Worm (Caenorhabditis elegans): ENCODE results near the gene ptr-8.
A peak's percentile ranks its signal among the peaks of the same experiment; 100 is the strongest.

ptr-8 gene

ce11 chrII:10930678-10931650 is 41.9 kb downstream of the ptr-8 start (continued):
- TF ChIP-seq madf-9 (GFP tag; conservative IDR thresholded peaks at IDR 0.05) (no peak), dmd-8 (GFP tag; IDR thresholded peaks at IDR 0.05) (no peak)

- TF ChIP-seq lim-7 (GFP tag; IDR thresholded peaks at IDR 0.05) (no peak), hmg-1.1 (GFP tag; IDR thresholded peaks at IDR 0.05) (no peak), F37D6.2 (tag; optimal IDR thresholded peaks at IDR 0.05) (no peak), hlh-11 (tag; optimal IDR thresholded peaks at IDR 0.05) (no peak), nhr-11 (tag; optimal IDR thresholded peaks at IDR 0.05) (no peak), nhr-25 (tag; optimal IDR thresholded peaks at IDR 0.05; ENCODE audit: borderline replicate concordance, insufficient read depth) (no peak), daf-19 (GFP tag; conservative IDR thresholded peaks at IDR 0.05) (no peak), ceh-32 (tag; optimal IDR thresholded peaks at IDR 0.05; ENCODE audit: poor library complexity) (no peak), fkh-10 (GFP tag; optimal IDR thresholded peaks at IDR 0.05) (no peak), F49E8.2 (tag; optimal IDR thresholded peaks at IDR 0.05; ENCODE audit: borderline replicate concordance) (no peak), zfp-2 (tag; optimal IDR thresholded peaks at IDR 0.05) (no peak), lin-1 (GFP tag; IDR thresholded peaks at IDR 0.05) (no peak), nhr-76 (tag; optimal IDR thresholded peaks at IDR 0.05) (no peak)
These were observed 43.2 kb downstream of the ptr-8 start for ce11 chrII:10932305-10932704.

DNA sequence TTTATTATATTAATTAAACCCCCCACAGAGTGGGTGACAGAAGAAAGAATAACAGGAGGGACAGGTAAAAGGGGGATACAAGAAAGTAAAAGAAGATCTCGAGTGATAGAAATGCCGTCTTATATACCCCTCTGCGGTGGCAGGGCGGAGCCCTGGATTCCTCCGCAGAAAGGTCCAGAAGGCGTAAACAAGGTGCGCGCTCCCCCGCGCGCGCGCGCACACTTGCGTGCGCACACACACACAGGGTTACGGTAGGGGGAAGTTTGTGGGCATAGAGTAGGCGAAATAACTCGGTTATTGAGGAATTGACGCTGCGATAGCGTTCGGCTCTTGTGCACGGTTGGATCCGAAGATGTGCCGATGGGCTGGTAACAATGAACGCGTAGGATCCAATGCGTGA is 43.6 kb downstream of the ptr-8 start:
- TF ChIP-seq set-16 (GFP tag; IDR thresholded peaks at IDR 0.05) (peak; percentile 96), egl-43 (GFP tag; IDR thresholded peaks at IDR 0.05) (peak; percentile 62; the same call in 1 of the 2 replicates), Y48G9A.11 (GFP tag; IDR thresholded peaks at IDR 0.05) (0 out of 2 replicates have a peak, but pooled peaks have one; percentile 6)

DNA sequence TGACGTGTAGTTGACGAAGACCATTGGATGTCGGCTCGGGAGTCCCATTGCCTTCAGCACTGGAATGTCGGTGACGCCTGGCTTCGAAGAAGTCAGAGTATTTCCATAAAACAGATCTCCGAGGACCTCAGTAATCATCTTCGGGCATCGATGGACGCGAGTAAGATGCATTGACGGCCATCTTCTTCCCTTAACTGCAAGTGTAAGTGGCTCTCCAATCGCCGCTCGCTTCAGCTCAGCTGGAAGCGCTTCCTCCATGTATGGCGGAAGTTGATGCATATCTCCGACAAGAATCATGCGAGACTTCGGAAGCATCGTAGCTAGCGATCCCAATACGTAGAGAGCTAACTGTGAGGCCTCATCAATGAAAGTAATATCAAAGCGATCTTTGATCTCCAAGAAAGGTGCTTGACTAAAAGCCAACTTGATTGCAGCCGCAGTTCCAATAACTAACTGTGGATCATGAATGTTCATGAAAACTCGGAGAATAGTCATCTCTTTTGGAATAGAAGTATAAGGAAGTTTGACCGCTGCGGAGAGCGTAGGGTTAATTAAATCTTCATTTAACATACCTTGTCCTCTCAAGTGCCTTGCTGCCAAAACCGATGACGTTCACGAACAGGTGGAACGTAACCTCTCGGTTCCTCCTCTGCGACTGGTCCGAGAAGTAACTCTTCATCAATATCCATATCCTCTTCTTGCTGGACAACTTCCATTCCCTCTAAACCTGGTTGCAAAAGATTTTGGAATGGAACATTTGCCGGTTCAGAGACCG is 45.1 kb downstream of the ptr-8 start:
- TF ChIP-seq F49E8.2 (tag; optimal IDR thresholded peaks at IDR 0.05; ENCODE audit: borderline replicate concordance) (peak; percentile 25), lin-29 (GFP tag; IDR thresholded peaks at IDR 0.05) (no peak), mdt-29 (GFP tag; IDR thresholded peaks at IDR 0.05) (no peak), aly-2 (tag; optimal IDR thresholded peaks at IDR 0.05) (no peak), F26F4.8 (GFP tag; conservative IDR thresholded peaks at IDR 0.05) (no peak), nhr-77 (tag; optimal IDR thresholded peaks at IDR 0.05) (no peak), ces-1 (GFP tag; optimal IDR thresholded peaks at IDR 0.05) (no peak), dmd-9 (GFP tag; IDR thresholded peaks at IDR 0.05) (no peak), zfp-2 (tag; optimal IDR thresholded peaks at IDR 0.05) (no peak), lin-15B (tag; optimal IDR thresholded peaks at IDR 0.05) (no peak), nhr-28 (tag; optimal IDR thresholded peaks at IDR 0.05) (no peak), nhr-10 (tag; optimal IDR thresholded peaks at IDR 0.05) (no peak), ztf-11 (tag; optimal IDR thresholded peaks at IDR 0.05) (no peak), ceh-32 (tag; optimal IDR thresholded peaks at IDR 0.05; ENCODE audit: poor library complexity) (no peak), lin-38 (GFP tag; IDR thresholded peaks at IDR 0.05) (peak; percentile 60), spr-3 (GFP tag; optimal IDR thresholded peaks at IDR 0.05) (no peak), mep-1 (tag; optimal IDR thresholded peaks at IDR 0.05) (no peak), lin-13 (GFP tag; optimal IDR thresholded peaks at IDR 0.05) (peak; percentile 13), unc-62 (GFP tag; optimal IDR thresholded peaks at IDR 0.05 in 1 of 2) (peak in 1 of 2 experiments; percentile 20), unc-62 (tag; optimal IDR thresholded peaks at IDR 0.05) (no peak), lsy-2 (tag; optimal IDR thresholded peaks at IDR 0.05) (no peak), mxl-2 (GFP tag; conservative IDR thresholded peaks at IDR 0.05) (no peak), egl-43 (GFP tag; IDR thresholded peaks at IDR 0.05) (no peak), ZK546.5 (tag; optimal IDR thresholded peaks at IDR 0.05) (no peak), arid-1 (GFP tag; conservative IDR thresholded peaks at IDR 0.05) (0 out of 2 replicates have a peak, but pooled peaks have one; percentile 8), Y105C5A.15 (GFP tag; IDR thresholded peaks at IDR 0.05) (no peak), zfp-3 (GFP tag; conservative IDR thresholded peaks at IDR 0.05) (no peak), R02D3.7 (tag; optimal IDR thresholded peaks at IDR 0.05) (no peak), set-16 (GFP tag; IDR thresholded peaks at IDR 0.05) (peak; percentile 19; the same call in 1 of the 2 replicates)

Data from whole organism, L4 larva.